Fruit fly (Drosophila melanogaster) whole organism, embryonic: ENCODE results near the gene CG16985.
A peak's percentile ranks its signal among the peaks of the same experiment; 100 is the strongest.

Experiments used
- Atf3 ChIP-seq: fragments of 200-800 bp; sonication (Bioruptor generic); optimal IDR thresholded peaks from 3 replicates; lab custom pipeline; 2016; ENCODE audit warnings: missing biosample characterization, missing genetic modification characterization
- Blimp-1 ChIP-seq: fragments of 200-800 bp; sonication (Bioruptor generic); optimal IDR thresholded peaks from 3 replicates; lab custom pipeline; 2018; ENCODE audit warnings: missing biosample characterization, missing genetic modification characterization, mild to moderate bottlenecking, moderate library complexity, missing genetic modification reagents
- CG10147 ChIP-seq: fragments of 200-800 bp; sonication (Bioruptor generic); optimal IDR thresholded peaks from 2 replicates; lab custom pipeline; 2019; ENCODE audit warnings: missing biosample characterization, mild to moderate bottlenecking, missing genetic modification characterization, moderate library complexity
- CG10462 ChIP-seq: fragments of 200-800 bp; sonication (Bioruptor generic); optimal IDR thresholded peaks from 2 replicates; lab custom pipeline; 2016; ENCODE audit warnings: missing biosample characterization, missing genetic modification characterization
- CG11085 ChIP-seq: fragments of 200-800 bp; sonication (Bioruptor generic); IDR thresholded peaks from 2 replicates; pipeline ENCODE4 v1.3.6; 2022; ENCODE audit warnings: missing biosample characterization, missing genetic modification characterization
- CG12769 ChIP-seq: fragments of 200-800 bp; sonication (Bioruptor generic); optimal IDR thresholded peaks from 2 replicates; lab custom pipeline; 2019; ENCODE audit warnings: missing biosample characterization, mild to moderate bottlenecking, missing genetic modification characterization, moderate library complexity
- CG12942 ChIP-seq: fragments of 200-800 bp; sonication (Bioruptor generic); optimal IDR thresholded peaks from 3 replicates; lab custom pipeline; 2016; ENCODE audit warnings: missing biosample characterization, missing genetic modification characterization
- CG13123 ChIP-seq: fragments of 200-800 bp; sonication (Bioruptor generic); optimal IDR thresholded peaks from 2 replicates; lab custom pipeline; 2016; ENCODE audit warnings: missing biosample characterization, missing genetic modification characterization
- CG15073 ChIP-seq: fragments of 200-800 bp; sonication (Bioruptor generic); optimal IDR thresholded peaks from 2 replicates; lab custom pipeline; 2016; ENCODE audit warnings: missing biosample characterization, missing genetic modification characterization
- CG15514 ChIP-seq: fragments of 200-800 bp; sonication (Bioruptor generic); optimal IDR thresholded peaks from 3 replicates; lab custom pipeline; 2017; ENCODE audit warnings: missing biosample characterization, missing genetic modification characterization, mild to moderate bottlenecking, moderate library complexity, missing genetic modification reagents
- CG1603 ChIP-seq: fragments of 200-800 bp; sonication (Bioruptor generic); optimal IDR thresholded peaks from 2 replicates; lab custom pipeline; 2019; ENCODE audit warnings: missing biosample characterization, mild to moderate bottlenecking, missing genetic modification characterization, moderate library complexity
- CG1647 ChIP-seq: fragments of 200-800 bp; sonication (Bioruptor generic); optimal IDR thresholded peaks from 3 replicates; lab custom pipeline; 2016; ENCODE audit warnings: missing biosample characterization, missing genetic modification characterization
- CG16813 ChIP-seq: fragments of 200-800 bp; sonication (Bioruptor generic); IDR thresholded peaks from 3 replicates; pipeline ENCODE4 v1.3.6; 2022; ENCODE audit warnings: missing biosample characterization, missing genetic modification characterization; ENCODE audit not compliant: partially characterized antibody
- CG17568 ChIP-seq: fragments of 200-800 bp; sonication (Bioruptor generic); optimal IDR thresholded peaks from 2 replicates; lab custom pipeline; 2018; ENCODE audit warnings: missing biosample characterization, mild to moderate bottlenecking, missing genetic modification characterization, moderate library complexity
- CG18262 ChIP-seq: fragments of 200-800 bp; optimal IDR thresholded peaks from 3 replicates; lab custom pipeline; 2019; ENCODE audit warnings: missing biosample characterization, mild to moderate bottlenecking, missing genetic modification characterization, moderate library complexity
- CG2889 ChIP-seq: fragments of 200-800 bp; sonication (Bioruptor generic); IDR thresholded peaks from 3 replicates; pipeline ENCODE4 v1.3.6; 2022; ENCODE audit warnings: missing biosample characterization, missing genetic modification characterization
- CG31441 ChIP-seq: fragments of 200-800 bp; sonication (Bioruptor generic); IDR thresholded peaks from 2 replicates; pipeline ENCODE4 v1.3.6; 2022; ENCODE audit warnings: missing biosample characterization, missing genetic modification characterization
- CG3407 ChIP-seq: fragments of 200-800 bp; sonication (Bioruptor generic); optimal IDR thresholded peaks from 2 replicates; lab custom pipeline; 2018; ENCODE audit warnings: missing biosample characterization, mild to moderate bottlenecking, missing genetic modification characterization
- CG4282 ChIP-seq: fragments of 200-800 bp; sonication (Bioruptor generic); optimal IDR thresholded peaks from 2 replicates; lab custom pipeline; 2016; ENCODE audit warnings: missing biosample characterization, missing genetic modification characterization
- CG4424 ChIP-seq: fragments of 200-800 bp; sonication (Bioruptor generic); optimal IDR thresholded peaks from 3 replicates; lab custom pipeline; 2016; ENCODE audit warnings: missing biosample characterization, missing genetic modification characterization
- CG6683 ChIP-seq: fragments of 200-800 bp; sonication (Bioruptor generic); optimal IDR thresholded peaks from 2 replicates; lab custom pipeline; 2017; ENCODE audit warnings: missing biosample characterization, mild to moderate bottlenecking, missing genetic modification characterization, missing genetic modification reagents
- CG7271 ChIP-seq: fragments of 200-800 bp; sonication (Bioruptor generic); optimal IDR thresholded peaks from 2 replicates; lab custom pipeline; 2018; ENCODE audit warnings: missing biosample characterization, mild to moderate bottlenecking, missing genetic modification characterization, moderate library complexity
- CG8944 ChIP-seq: fragments of 200-800 bp; sonication (Bioruptor generic); optimal IDR thresholded peaks from 3 replicates; lab custom pipeline; 2016; ENCODE audit warnings: missing biosample characterization, missing genetic modification characterization
- CG9876 ChIP-seq: fragments of 200-800 bp; sonication (Bioruptor generic); optimal IDR thresholded peaks from 2 replicates; lab custom pipeline; 2016; ENCODE audit warnings: missing biosample characterization, missing genetic modification characterization
- Doc2 ChIP-seq: fragments of 200-800 bp; sonication (Bioruptor generic); IDR thresholded peaks from 2 replicates; pipeline ENCODE4 v1.3.6; 2022; ENCODE audit warnings: missing biosample characterization, missing genetic modification characterization
- Fer1 ChIP-seq: fragments of 200-800 bp; sonication (Bioruptor generic); optimal IDR thresholded peaks from 2 replicates; lab custom pipeline; 2017; ENCODE audit warnings: missing biosample characterization, mild to moderate bottlenecking, missing genetic modification characterization
- Fer3 ChIP-seq: fragments of 200-800 bp; sonication (Bioruptor generic); optimal IDR thresholded peaks from 2 replicates; lab custom pipeline; 2018; ENCODE audit warnings: missing biosample characterization, mild to moderate bottlenecking, missing genetic modification characterization, moderate library complexity
- Nf-YC ChIP-seq: fragments of 200-800 bp; optimal IDR thresholded peaks from 3 replicates; lab custom pipeline; 2019; ENCODE audit warnings: missing biosample characterization, mild to moderate bottlenecking, missing genetic modification characterization, moderate library complexity
- Sin3A ChIP-seq: fragments of >200 bp; optimal IDR thresholded peaks from 2 replicates; lab custom pipeline; 2018
- Xrp1 ChIP-seq: fragments of 200-800 bp; sonication (Bioruptor generic); IDR thresholded peaks from 2 replicates; pipeline ENCODE4 v1.3.6; 2022; ENCODE audit warnings: missing biosample characterization, missing genetic modification characterization
- al ChIP-seq: fragments of 200-800 bp; sonication (Bioruptor generic); IDR thresholded peaks from 2 replicates; pipeline ENCODE4 v1.3.6; 2022; ENCODE audit warnings: missing biosample characterization, missing genetic modification characterization
- bab2 ChIP-seq: fragments of 200-800 bp; sonication (Bioruptor generic); optimal IDR thresholded peaks from 2 replicates; lab custom pipeline; 2016; ENCODE audit warnings: missing biosample characterization, missing genetic modification characterization
- bigmax ChIP-seq: fragments of 200-800 bp; sonication (Bioruptor generic); optimal IDR thresholded peaks from 2 replicates; lab custom pipeline; 2018; ENCODE audit warnings: missing biosample characterization, mild to moderate bottlenecking, missing genetic modification characterization
- chif ChIP-seq, 2 experiments: fragments of 200-800 bp; sonication (Bioruptor generic); optimal IDR thresholded peaks; 3 replicates each; lab custom pipeline; 2016; ENCODE audit warnings: missing biosample characterization in 2 of 2, missing genetic modification characterization in 2 of 2
- chm ChIP-seq: fragments of 200-800 bp; sonication (Bioruptor generic); IDR thresholded peaks from 2 replicates; pipeline ENCODE4 v1.3.6; 2022; ENCODE audit warnings: missing biosample characterization, missing genetic modification characterization
- crc ChIP-seq: fragments of 200-800 bp; sonication (Bioruptor generic); optimal IDR thresholded peaks from 2 replicates; lab custom pipeline; 2016; ENCODE audit warnings: missing biosample characterization, missing genetic modification characterization
- ems ChIP-seq: fragments of 200-800 bp; sonication (Bioruptor generic); optimal IDR thresholded peaks from 3 replicates; lab custom pipeline; 2016; ENCODE audit warnings: missing biosample characterization, missing genetic modification characterization
- esg ChIP-seq: fragments of 200-800 bp; sonication (Bioruptor generic); conservative IDR thresholded peaks from 2 replicates; pipeline ENCODE4 v1.3.6; 2022; ENCODE audit warnings: missing biosample characterization, missing genetic modification characterization
- eve ChIP-seq, 2 experiments: fragments of >200 bp; optimal IDR thresholded peaks; 2 replicates each; lab custom pipeline; 2017; ENCODE audit warnings: missing biosample characterization in 2 of 2, missing genetic modification characterization in 2 of 2
- gce ChIP-seq: fragments of 200-800 bp; sonication (Bioruptor generic); IDR thresholded peaks from 3 replicates; pipeline ENCODE4 v1.3.6; 2022; ENCODE audit warnings: missing biosample characterization, missing genetic modification characterization
- grn ChIP-seq: fragments of 200-800 bp; sonication (Bioruptor generic); optimal IDR thresholded peaks from 3 replicates; lab custom pipeline; 2017; ENCODE audit warnings: missing biosample characterization, missing genetic modification characterization
- her ChIP-seq: fragments of 200-800 bp; sonication (Bioruptor generic); optimal IDR thresholded peaks from 2 replicates; lab custom pipeline; 2016; ENCODE audit warnings: missing biosample characterization, missing genetic modification characterization
- lbe ChIP-seq: fragments of 200-800 bp; sonication (Bioruptor generic); optimal IDR thresholded peaks from 2 replicates; lab custom pipeline; 2016; ENCODE audit warnings: missing biosample characterization, mild to moderate bottlenecking, missing genetic modification characterization
- luna ChIP-seq: fragments of 200-800 bp; sonication (Bioruptor generic); optimal IDR thresholded peaks from 2 replicates; lab custom pipeline; 2016; ENCODE audit warnings: missing biosample characterization, missing genetic modification characterization
- nmo ChIP-seq: fragments of 200-800 bp; sonication (Bioruptor generic); optimal IDR thresholded peaks from 2 replicates; lab custom pipeline; 2018; ENCODE audit warnings: missing biosample characterization, mild to moderate bottlenecking, missing genetic modification characterization, moderate library complexity
- org-1 ChIP-seq: fragments of 200-800 bp; sonication (Bioruptor generic); optimal IDR thresholded peaks from 2 replicates; lab custom pipeline; 2017; ENCODE audit warnings: missing biosample characterization, missing genetic modification characterization
- ranshi ChIP-seq: fragments of 200-800 bp; sonication (Bioruptor generic); IDR thresholded peaks from 2 replicates; pipeline ENCODE4 v1.3.6; 2022; ENCODE audit warnings: missing biosample characterization, missing genetic modification characterization
- row ChIP-seq: fragments of 200-800 bp; sonication (Bioruptor generic); IDR thresholded peaks from 3 replicates; pipeline ENCODE4 v1.3.6; 2022; ENCODE audit warnings: missing biosample characterization, missing genetic modification characterization
- stwl ChIP-seq: fragments of 200-800 bp; sonication (Bioruptor generic); optimal IDR thresholded peaks from 3 replicates; lab custom pipeline; 2018; ENCODE audit warnings: missing biosample characterization, mild to moderate bottlenecking, missing genetic modification characterization, moderate library complexity
- zen2 ChIP-seq: fragments of 200-800 bp; sonication (Bioruptor generic); IDR thresholded peaks from 3 replicates; pipeline ENCODE4 v1.3.6; 2022; ENCODE audit warnings: missing biosample characterization, missing genetic modification characterization; ENCODE audit not compliant: partially characterized antibody

Gene CG16985

dm6 chr3L:2584119-2584805 is 14.8 kb upstream of the CG16985 start (continued):
- peak; percentile 56 for TF ChIP-seq CG3407 (GFP tag; lab: Kevin White, UChicago)
- peak; percentile 78 for TF ChIP-seq CG6683 (GFP tag; lab: Kevin White, UChicago)
- peak; percentile 70 for TF ChIP-seq Nf-YC (tag; lab: Kevin White, UChicago)
- no peak for TF ChIP-seq ranshi
- peak; percentile 73 for TF ChIP-seq Xrp1
- peak; percentile 69 for TF ChIP-seq CG12942 (GFP tag; lab: Kevin White, UChicago)
- peak; percentile 66 for TF ChIP-seq esg (GFP tag; lab: Robert Waterston, UW)
- TF ChIP-seq CG8944 (GFP tag; lab: Kevin White, UChicago), result peak; percentile 75
- TF ChIP-seq CG4282 (GFP tag; lab: Kevin White, UChicago), result no peak
- TF ChIP-seq CG15073, result peak; percentile 58
- no peak for TF ChIP-seq zen2 (GFP tag; lab: Robert Waterston, UW)
- peak; percentile 66 for TF ChIP-seq crc (GFP tag; lab: Kevin White, UChicago)
- peak; percentile 70 for TF ChIP-seq Fer3
- peak; percentile 73 to 82 for TF ChIP-seq chif (GFP tag; optimal IDR thresholded peaks at IDR 0.05; lab: Kevin White, UChicago)
- no peak for TF ChIP-seq her (GFP tag; lab: Kevin White, UChicago)
- 0 out of 2 replicates have a peak, but pooled peaks have one; percentile 46 for TF ChIP-seq al
- peak; percentile 54 for TF ChIP-seq CG1647 (GFP tag; lab: Kevin White, UChicago)
- peak; percentile 82 for TF ChIP-seq CG17568 (GFP tag; lab: Kevin White, UChicago)
- no peak for TF ChIP-seq stwl (tag; lab: Kevin White, UChicago)
- TF ChIP-seq nmo (GFP tag; lab: Kevin White, UChicago), result peak; percentile 90
- peak; percentile 66 for TF ChIP-seq Blimp-1
- TF ChIP-seq CG1603 (tag; lab: Kevin White, UChicago), result peak; percentile 62
- TF ChIP-seq CG9876 (GFP tag; lab: Kevin White, UChicago), result peak; percentile 51
- TF ChIP-seq gce (GFP tag; lab: Robert Waterston, UW), result no peak; the same call in 2 of the 3 replicates
- no peak for TF ChIP-seq grn
- peak; percentile 83 for TF ChIP-seq CG10147 (GFP tag; lab: Kevin White, UChicago)
- TF ChIP-seq CG2889, result peak; percentile 61; the same call in 2 of the 3 replicates
- no peak for TF ChIP-seq CG11085 (GFP tag; lab: Robert Waterston, UW)
- no peak for TF ChIP-seq luna
- TF ChIP-seq CG7271, result no peak
- TF ChIP-seq eve (GFP tag; optimal IDR thresholded peaks at IDR 0.05; lab: Kevin White, UChicago), result peak in 1 of 2 experiments; percentile 95
- TF ChIP-seq CG13123 (GFP tag; lab: Kevin White, UChicago), result peak; percentile 56
- no peak for TF ChIP-seq Sin3A (lab: Kevin White, UChicago)
- TF ChIP-seq row (GFP tag; lab: Robert Waterston, UW), result peak; percentile 81
- peak; percentile 75 for TF ChIP-seq CG4424 (GFP tag; lab: Kevin White, UChicago)
- peak; percentile 85 for TF ChIP-seq org-1
- peak; percentile 93 for TF ChIP-seq CG18262
- peak; percentile 78 for TF ChIP-seq bab2
- TF ChIP-seq CG15514, result peak; percentile 63
- peak; percentile 36 for TF ChIP-seq Atf3 (GFP tag; lab: Kevin White, UChicago)
- TF ChIP-seq Fer1, result peak; percentile 90
- peak; percentile 80 for TF ChIP-seq CG12769 (tag; lab: Kevin White, UChicago)
- TF ChIP-seq Doc2 (GFP tag; lab: Robert Waterston, UW), result no peak
- peak; percentile 87 for TF ChIP-seq CG31441 (GFP tag; lab: Robert Waterston, UW)
- peak; percentile 28 for TF ChIP-seq ems
- peak; percentile 76 for TF ChIP-seq CG10462 (GFP tag; lab: Kevin White, UChicago)
- TF ChIP-seq lbe (GFP tag; lab: Kevin White, UChicago), result peak; percentile 10
- no peak for TF ChIP-seq bigmax
- TF ChIP-seq CG16813, result no peak
- TF ChIP-seq chm (GFP tag; lab: Robert Waterston, UW), result peak; percentile 19; the same call in 1 of the 2 replicates
